Fruit fly (Drosophila melanogaster) whole organism, embryonic: ENCODE measurements around the gene sob.

ENCODE experiments used
- Atf-2 ChIP-seq: fragments of 200-800 bp; sonication (Bioruptor generic); optimal IDR thresholded peaks from 2 replicates; lab custom pipeline; 2016; ENCODE audit warnings: missing biosample characterization, missing genetic modification characterization
- CG10654 ChIP-seq: fragments of 200-800 bp; sonication (Bioruptor generic); optimal IDR thresholded peaks from 2 replicates; lab custom pipeline; 2016; ENCODE audit warnings: missing biosample characterization, missing genetic modification characterization
- CG11456 ChIP-seq: fragments of 200-800 bp; sonication (Bioruptor generic); IDR thresholded peaks from 3 replicates; pipeline ENCODE4 v1.3.6; 2022; ENCODE audit warnings: missing biosample characterization, missing genetic modification characterization
- CG12299 ChIP-seq: fragments of 200-800 bp; sonication (Bioruptor generic); optimal IDR thresholded peaks from 2 replicates; lab custom pipeline; 2018; ENCODE audit warnings: missing biosample characterization, mild to moderate bottlenecking, missing genetic modification characterization
- CG12769 ChIP-seq: fragments of 200-800 bp; sonication (Bioruptor generic); optimal IDR thresholded peaks from 2 replicates; lab custom pipeline; 2019; ENCODE audit warnings: missing biosample characterization, mild to moderate bottlenecking, missing genetic modification characterization, moderate library complexity
- CG14050 ChIP-seq: fragments of 200-800 bp; sonication (Bioruptor generic); IDR thresholded peaks from 3 replicates; pipeline ENCODE4 v1.3.6; 2022; ENCODE audit warnings: missing biosample characterization, missing genetic modification characterization
- CG15601 ChIP-seq: fragments of 200-800 bp; sonication (Bioruptor generic); optimal IDR thresholded peaks from 3 replicates; lab custom pipeline; 2019; ENCODE audit warnings: missing biosample characterization, mild to moderate bottlenecking, missing genetic modification characterization, moderate library complexity
- CG16779 ChIP-seq: fragments of 200-800 bp; sonication (Bioruptor generic); IDR thresholded peaks from 2 replicates; pipeline ENCODE4 v1.3.6; 2022; ENCODE audit warnings: missing biosample characterization, missing genetic modification characterization
- CG1792 ChIP-seq: fragments of 200-800 bp; sonication (Bioruptor generic); optimal IDR thresholded peaks from 2 replicates; lab custom pipeline; 2016; ENCODE audit warnings: missing biosample characterization, missing genetic modification characterization
- CG18476 ChIP-seq: fragments of 200-800 bp; sonication (Bioruptor generic); optimal IDR thresholded peaks from 2 replicates; lab custom pipeline; 2016; ENCODE audit warnings: missing biosample characterization, mild to moderate bottlenecking, missing genetic modification characterization
- CG34422 ChIP-seq: fragments of 200-800 bp; sonication (Bioruptor generic); IDR thresholded peaks from 3 replicates; pipeline ENCODE4 v1.3.6; 2022; ENCODE audit warnings: missing biosample characterization, missing genetic modification characterization
- CG6791 ChIP-seq: fragments of 200-800 bp; sonication (Bioruptor generic); IDR thresholded peaks from 3 replicates; pipeline ENCODE4 v1.3.6; 2022; ENCODE audit warnings: missing biosample characterization, missing genetic modification characterization; ENCODE audit not compliant: partially characterized antibody
- CkIIα-i1 ChIP-seq: fragments of 200-800 bp; sonication (Bioruptor generic); IDR thresholded peaks from 2 replicates; pipeline ENCODE4 v1.3.6; 2022; ENCODE audit warnings: missing biosample characterization, missing genetic modification characterization
- Dll ChIP-seq: fragments of 200-800 bp; sonication (Bioruptor generic); IDR thresholded peaks from 4 replicates; pipeline ENCODE4 v1.3.6; 2022; ENCODE audit warnings: missing biosample characterization, missing genetic modification characterization; ENCODE audit not compliant: partially characterized antibody
- Dp ChIP-seq: fragments of 200-800 bp; sonication (Bioruptor generic); optimal IDR thresholded peaks from 2 replicates; lab custom pipeline; 2018; ENCODE audit warnings: missing biosample characterization, mild to moderate bottlenecking, missing genetic modification characterization, moderate library complexity
- E2f2 ChIP-seq: fragments of 200-800 bp; sonication (Bioruptor generic); IDR thresholded peaks from 2 replicates; pipeline ENCODE4 v1.3.6; 2022; ENCODE audit warnings: missing biosample characterization, missing genetic modification characterization
- Ets65A ChIP-seq: fragments of 200-800 bp; sonication (Bioruptor generic); peaks from one replicate; lab custom pipeline; 2016; ENCODE audit warnings: missing biosample characterization, missing genetic modification characterization
- Fer3 ChIP-seq: fragments of 200-800 bp; sonication (Bioruptor generic); optimal IDR thresholded peaks from 2 replicates; lab custom pipeline; 2018; ENCODE audit warnings: missing biosample characterization, mild to moderate bottlenecking, missing genetic modification characterization, moderate library complexity
- HLHmδ ChIP-seq: fragments of 200-800 bp; sonication (Bioruptor generic); optimal IDR thresholded peaks from 2 replicates; lab custom pipeline; 2018; ENCODE audit warnings: missing biosample characterization, mild to moderate bottlenecking, missing genetic modification characterization, moderate library complexity
- Hey ChIP-seq: fragments of 200-800 bp; sonication (Bioruptor generic); optimal IDR thresholded peaks from 3 replicates; lab custom pipeline; 2018; ENCODE audit warnings: missing biosample characterization, mild to moderate bottlenecking, missing genetic modification characterization
- HmgD ChIP-seq: fragments of 200-800 bp; sonication (Bioruptor generic); optimal IDR thresholded peaks from 3 replicates; lab custom pipeline; 2016; ENCODE audit warnings: missing biosample characterization, missing genetic modification characterization
- Hsf ChIP-seq: fragments of 200-800 bp; sonication (Bioruptor generic); optimal IDR thresholded peaks from 3 replicates; lab custom pipeline; 2016; ENCODE audit warnings: missing biosample characterization, missing genetic modification characterization
- Med ChIP-seq: fragments of 200-800 bp; sonication (Bioruptor generic); peaks from one replicate; lab custom pipeline; 2016; ENCODE audit warnings: missing biosample characterization, missing genetic modification characterization, mild to moderate bottlenecking, inconsistent platforms, moderate library complexity
- Meics ChIP-seq: fragments of 200-800 bp; sonication (Bioruptor generic); optimal IDR thresholded peaks from 2 replicates; lab custom pipeline; 2017; ENCODE audit warnings: missing biosample characterization, mild to moderate bottlenecking, missing genetic modification characterization
- Trl ChIP-seq, 3 experiments: fragments of >200 bp in 2 of 3; fragments of 200-800 bp in 1 of 3; sonication (Bioruptor generic) in 1 of 3; optimal IDR thresholded peaks; 2 replicates in 1 of 3; 3 replicates in 2 of 3; lab custom pipeline; 2016 to 2017; ENCODE audit warnings: missing biosample characterization in 1 of 3, missing genetic modification characterization in 1 of 3
- Xbp1 ChIP-seq: fragments of 200-800 bp; sonication (Bioruptor generic); optimal IDR thresholded peaks from 3 replicates; lab custom pipeline; 2016; ENCODE audit warnings: missing biosample characterization, mild to moderate bottlenecking, missing genetic modification characterization
- ap ChIP-seq: fragments of 200-800 bp; sonication (Bioruptor generic); IDR thresholded peaks from 2 replicates; pipeline ENCODE4 v1.3.6; 2022; ENCODE audit warnings: missing biosample characterization, missing genetic modification characterization
- ara ChIP-seq: fragments of 200-800 bp; sonication (Bioruptor generic); IDR thresholded peaks from 2 replicates; pipeline ENCODE4 v1.3.6; 2022; ENCODE audit warnings: missing biosample characterization, missing genetic modification characterization
- bigmax ChIP-seq: fragments of 200-800 bp; sonication (Bioruptor generic); optimal IDR thresholded peaks from 2 replicates; lab custom pipeline; 2018; ENCODE audit warnings: missing biosample characterization, mild to moderate bottlenecking, missing genetic modification characterization
- cad ChIP-seq: fragments of >200 bp; optimal IDR thresholded peaks from 2 replicates; lab custom pipeline; 2017; ENCODE audit warnings: missing biosample characterization, missing genetic modification characterization
- cg ChIP-seq: fragments of 200-800 bp; sonication (Bioruptor generic); optimal IDR thresholded peaks from 3 replicates; lab custom pipeline; 2019; ENCODE audit warnings: missing biosample characterization, mild to moderate bottlenecking, missing genetic modification characterization, moderate library complexity
- crol ChIP-seq: fragments of 200-800 bp; sonication (Bioruptor generic); IDR thresholded peaks from 2 replicates; pipeline ENCODE4 v1.3.6; 2022; ENCODE audit warnings: missing biosample characterization, missing genetic modification characterization
- crp ChIP-seq, 2 experiments: fragments of 200-800 bp; sonication (Bioruptor generic); optimal IDR thresholded peaks; 2 replicates in 1 of 2; 3 replicates in 1 of 2; lab custom pipeline; 2017; ENCODE audit warnings: missing biosample characterization in 2 of 2, missing genetic modification characterization in 2 of 2, mild to moderate bottlenecking in 1 of 2, moderate library complexity in 1 of 2
- dan ChIP-seq: fragments of 200-800 bp; sonication (Bioruptor generic); IDR thresholded peaks from 2 replicates; pipeline ENCODE4 v1.3.6; 2022; ENCODE audit warnings: missing biosample characterization, missing genetic modification characterization
- esg ChIP-seq: fragments of 200-800 bp; sonication (Bioruptor generic); conservative IDR thresholded peaks from 2 replicates; pipeline ENCODE4 v1.3.6; 2022; ENCODE audit warnings: missing biosample characterization, missing genetic modification characterization
- ewg ChIP-seq: fragments of 200-800 bp; sonication (Bioruptor generic); optimal IDR thresholded peaks from 3 replicates; lab custom pipeline; 2017; ENCODE audit warnings: mild to moderate bottlenecking, missing biosample characterization, missing genetic modification reagents, missing genetic modification characterization
- exex ChIP-seq: fragments of 200-800 bp; sonication (Bioruptor generic); optimal IDR thresholded peaks from 4 replicates; lab custom pipeline; 2018; ENCODE audit warnings: missing biosample characterization, mild to moderate bottlenecking, missing genetic modification characterization, moderate library complexity
- fu2 ChIP-seq: fragments of 200-800 bp; sonication (Bioruptor generic); optimal IDR thresholded peaks from 2 replicates; lab custom pipeline; 2016; ENCODE audit warnings: missing biosample characterization, missing genetic modification characterization
- gcm ChIP-seq: fragments of 200-800 bp; sonication (Bioruptor generic); optimal IDR thresholded peaks from 2 replicates; lab custom pipeline; 2019; ENCODE audit warnings: missing biosample characterization, mild to moderate bottlenecking, missing genetic modification characterization, moderate library complexity
- gt ChIP-seq: fragments of 200-800 bp; sonication (Bioruptor generic); IDR thresholded peaks from 2 replicates; pipeline ENCODE4 v1.3.6; 2022; ENCODE audit warnings: missing biosample characterization, missing genetic modification characterization
- ham ChIP-seq: fragments of 200-800 bp; sonication (Bioruptor generic); IDR thresholded peaks from 2 replicates; pipeline ENCODE4 v1.3.6; 2022; ENCODE audit warnings: missing biosample characterization, missing genetic modification characterization
- hth ChIP-seq: fragments of >200 bp; optimal IDR thresholded peaks from 2 replicates; lab custom pipeline; 2017; ENCODE audit warnings: inconsistent platforms
- jing ChIP-seq: fragments of 200-800 bp; sonication (Bioruptor generic); optimal IDR thresholded peaks from 2 replicates; lab custom pipeline; 2018; ENCODE audit warnings: missing biosample characterization, mild to moderate bottlenecking, missing genetic modification characterization
- jumu ChIP-seq: fragments of 200-800 bp; sonication (Bioruptor generic); optimal IDR thresholded peaks from 3 replicates; lab custom pipeline; 2016; ENCODE audit warnings: missing biosample characterization, missing genetic modification characterization
- klu ChIP-seq: fragments of 200-800 bp; sonication (Bioruptor generic); IDR thresholded peaks from 2 replicates; pipeline ENCODE4 v1.3.6; 2022; ENCODE audit warnings: missing biosample characterization, missing genetic modification characterization
- oc ChIP-seq: fragments of 200-800 bp; sonication (Bioruptor generic); optimal IDR thresholded peaks from 2 replicates; lab custom pipeline; 2018; ENCODE audit warnings: missing biosample characterization, mild to moderate bottlenecking, missing genetic modification characterization, moderate library complexity
- pnt ChIP-seq: fragments of 200-800 bp; sonication (Bioruptor generic); optimal IDR thresholded peaks from 3 replicates; lab custom pipeline; 2016; ENCODE audit warnings: missing biosample characterization, missing genetic modification characterization
- pum ChIP-seq: fragments of 200-800 bp; sonication (Bioruptor generic); optimal IDR thresholded peaks from 2 replicates; lab custom pipeline; 2016; ENCODE audit warnings: missing biosample characterization, missing genetic modification characterization
- pzg ChIP-seq: fragments of 200-800 bp; sonication (Bioruptor generic); optimal IDR thresholded peaks from 3 replicates; lab custom pipeline; 2018; ENCODE audit warnings: missing biosample characterization, mild to moderate bottlenecking, missing genetic modification characterization, moderate library complexity
- slbo ChIP-seq: fragments of 200-800 bp; sonication (Bioruptor generic); IDR thresholded peaks from 2 replicates; pipeline ENCODE4 v1.3.6; 2022; ENCODE audit warnings: missing biosample characterization, missing genetic modification characterization
- unpg ChIP-seq: fragments of 200-800 bp; sonication (Bioruptor generic); optimal IDR thresholded peaks from 3 replicates; lab custom pipeline; 2018; ENCODE audit warnings: missing biosample characterization, mild to moderate bottlenecking, missing genetic modification characterization, moderate library complexity

sob gene

dm6 chr2L:3573907-3574306, 6.7 kb downstream of the sob start (continued):
- TF ChIP-seq Hey (tag; lab: Kevin White, UChicago), result peak; percentile 27
- TF ChIP-seq ap (GFP tag; lab: Robert Waterston, UW), result 0 out of 2 replicates have a peak, but pooled peaks have one; percentile 3
- TF ChIP-seq CG14050 (GFP tag; lab: Robert Waterston, UW), result peak; percentile 66
- TF ChIP-seq oc (tag; lab: Kevin White, UChicago), result peak; percentile 69
- peak; percentile 60 for TF ChIP-seq gt
- no peak for TF ChIP-seq bigmax (GFP tag; lab: Kevin White, UChicago)
- peak; percentile 93 for TF ChIP-seq ara
- TF ChIP-seq fu2, result peak; percentile 35
- peak; percentile 59; the same call in 1 of the 2 replicates for TF ChIP-seq dan (GFP tag; lab: Robert Waterston, UW)
- TF ChIP-seq esg, result peak; percentile 51
- TF ChIP-seq Hsf (GFP tag; lab: Kevin White, UChicago), result peak; percentile 76
- TF ChIP-seq pzg, result no peak
- TF ChIP-seq HLHmδ, result no peak
- TF ChIP-seq crp (GFP tag; optimal IDR thresholded peaks at IDR 0.05; lab: Kevin White, UChicago), result no peak
- TF ChIP-seq gcm (GFP tag; lab: Kevin White, UChicago), result peak; percentile 62
- no peak for TF ChIP-seq HmgD
- no peak for TF ChIP-seq ham (GFP tag; lab: Robert Waterston, UW)
- peak; percentile 51 for TF ChIP-seq Atf-2 (GFP tag; lab: Kevin White, UChicago)
- TF ChIP-seq Med (GFP tag; lab: Kevin White, UChicago), result peak; percentile 95
- TF ChIP-seq slbo, result peak; percentile 55; the same call in 1 of the 2 replicates
- peak; percentile 73 for TF ChIP-seq ewg (GFP tag; lab: Kevin White, UChicago)
- TF ChIP-seq Ets65A (GFP tag; lab: Kevin White, UChicago), result peak; percentile 97
- TF ChIP-seq CG16779 (GFP tag; lab: Robert Waterston, UW), result no peak
- peak; percentile 13 for TF ChIP-seq Fer3
- no peak for TF ChIP-seq Dll (GFP tag; lab: Robert Waterston, UW)
- no peak for TF ChIP-seq jumu
- peak; percentile 77 for TF ChIP-seq CG10654 (GFP tag; lab: Kevin White, UChicago)
- TF ChIP-seq jing (GFP tag; lab: Kevin White, UChicago), result peak; percentile 82
- TF ChIP-seq CG6791, result no peak
- no peak for TF ChIP-seq cad (GFP tag; lab: Kevin White, UChicago)
- TF ChIP-seq CkIIα-i1, result no peak
- TF ChIP-seq CG12769 (tag; lab: Kevin White, UChicago), result peak; percentile 80
- TF ChIP-seq Dp (GFP tag; lab: Kevin White, UChicago), result no peak
- TF ChIP-seq Trl (optimal IDR thresholded peaks at IDR 0.05; lab: Kevin White, UChicago), result no peak
- TF ChIP-seq Trl (GFP tag; optimal IDR thresholded peaks at IDR 0.05; lab: Kevin White, UChicago), result peak; percentile 70
- TF ChIP-seq CG12299 (tag; lab: Kevin White, UChicago), result peak; percentile 49
- TF ChIP-seq Meics (GFP tag; lab: Kevin White, UChicago), result no peak
- no peak for TF ChIP-seq crol (GFP tag; lab: Robert Waterston, UW)
- peak; percentile 81 for TF ChIP-seq pum (GFP tag; lab: Kevin White, UChicago)
- peak; percentile 65; the same call in 1 of the 3 replicates for TF ChIP-seq CG11456
- peak; percentile 82 for TF ChIP-seq pnt (GFP tag; lab: Kevin White, UChicago)
- TF ChIP-seq cg, result no peak
- peak; percentile 83 for TF ChIP-seq CG15601 (tag; lab: Kevin White, UChicago)
- peak; percentile 79 for TF ChIP-seq Xbp1 (GFP tag; lab: Kevin White, UChicago)
- TF ChIP-seq unpg (GFP tag; lab: Kevin White, UChicago), result peak; percentile 87
- TF ChIP-seq CG1792 (GFP tag; lab: Kevin White, UChicago), result peak; percentile 70
- TF ChIP-seq E2f2 (GFP tag; lab: Robert Waterston, UW), result peak; percentile 52
- TF ChIP-seq hth, result no peak
- TF ChIP-seq CG34422 (GFP tag; lab: Robert Waterston, UW), result peak; percentile 81; the same call in 2 of the 3 replicates
- TF ChIP-seq CG18476 (GFP tag; lab: Kevin White, UChicago), result peak; percentile 56
- peak; percentile 36 for TF ChIP-seq klu (GFP tag; lab: Robert Waterston, UW)
- TF ChIP-seq exex (tag; lab: Kevin White, UChicago), result no peak
